Worm (Caenorhabditis elegans) whole organism, L4 larva: ENCODE results near the gene let-765.

Experiments
- D1046.2 ChIP-seq: fragments of 200-800 bp; sonication (Bioruptor generic); IDR thresholded peaks from 2 replicates; pipeline ENCODE4 v1.3.6; 2022; ENCODE audit warnings: missing genetic modification characterization, missing compliant biosample characterization
- T20F7.1 ChIP-seq: fragments of 200-800 bp; sonication (Bioruptor generic); optimal IDR thresholded peaks from 2 replicates; lab custom pipeline; 2018; ENCODE audit warnings: mild to moderate bottlenecking, missing genetic modification characterization, missing compliant biosample characterization
- T26A8.4 ChIP-seq: fragments of 200-800 bp; sonication (Bioruptor generic); IDR thresholded peaks from 2 replicates; pipeline ENCODE4 v1.3.6; 2022; ENCODE audit warnings: missing genetic modification characterization, missing compliant biosample characterization
- arid-1 ChIP-seq: fragments of 200-800 bp; sonication (Bioruptor generic); conservative IDR thresholded peaks from 2 replicates; pipeline ENCODE4 v1.3.6; 2022; ENCODE audit warnings: missing genetic modification reagents, missing genetic modification characterization, missing compliant biosample characterization
- ctbp-1 ChIP-seq: fragments of 200-800 bp; sonication (Bioruptor generic); IDR thresholded peaks from 2 replicates; pipeline ENCODE4 v1.3.6; 2022; ENCODE audit warnings: missing genetic modification reagents, missing genetic modification characterization, missing compliant biosample characterization
- daf-19 ChIP-seq: fragments of 200-800 bp; sonication (Bioruptor generic); conservative IDR thresholded peaks from 2 replicates; pipeline ENCODE4 v1.3.6; 2022; ENCODE audit warnings: missing genetic modification characterization, missing compliant biosample characterization
- dmd-9 ChIP-seq: fragments of 200-800 bp; sonication (Bioruptor generic); IDR thresholded peaks from 2 replicates; pipeline ENCODE4 v1.3.6; 2022; ENCODE audit warnings: missing genetic modification reagents, missing genetic modification characterization, missing compliant biosample characterization
- dpl-1 ChIP-seq: fragments of 150-350 bp; optimal IDR thresholded peaks from 2 replicates; lab custom pipeline; 2014; ENCODE audit warnings: missing biosample characterization, missing genetic modification reagents, missing genetic modification characterization
- hlh-30 ChIP-seq: sonication (generic microtip); optimal IDR thresholded peaks from 2 replicates; lab custom pipeline; 2017; ENCODE audit warnings: antibody characterized with exemption, mild to moderate bottlenecking, missing genetic modification characterization, missing compliant biosample characterization; ENCODE audit not compliant: insufficient read depth
- lsy-2 ChIP-seq, 2 experiments: fragments of 150-350 bp in 1 of 2; sonication (generic microtip) in 1 of 2; optimal IDR thresholded peaks; 2 replicates each; lab custom pipeline; 2014 to 2017; ENCODE audit warnings: missing biosample characterization in 2 of 2, missing genetic modification characterization in 2 of 2
- madf-5 ChIP-seq, 2 experiments: fragments of 200-800 bp; sonication (Bioruptor generic); IDR thresholded peaks; 2 replicates each; pipeline ENCODE4 v1.3.6; 2022; ENCODE audit warnings: missing compliant biosample characterization in 2 of 2, missing genetic modification characterization in 2 of 2
- madf-9 ChIP-seq: fragments of 200-800 bp; sonication (Bioruptor generic); conservative IDR thresholded peaks from 2 replicates; pipeline ENCODE4 v1.3.6; 2022; ENCODE audit warnings: missing genetic modification reagents, missing genetic modification characterization, missing compliant biosample characterization
- mes-2 ChIP-seq: sonication (generic microtip); optimal IDR thresholded peaks from 2 replicates; lab custom pipeline; 2016; ENCODE audit warnings: missing genotype, mild to moderate bottlenecking, missing genetic modification characterization, missing compliant biosample characterization; ENCODE audit not compliant: poor library complexity, severe bottlenecking
- nhr-102 ChIP-seq: sonication (generic microtip); optimal IDR thresholded peaks from 2 replicates; lab custom pipeline; 2016; ENCODE audit warnings: mild to moderate bottlenecking, missing genetic modification characterization, moderate library complexity, missing compliant biosample characterization
- nhr-28 ChIP-seq: fragments of 150-350 bp; optimal IDR thresholded peaks from 2 replicates; lab custom pipeline; 2014; ENCODE audit warnings: missing biosample characterization, missing genetic modification characterization
- nhr-48 ChIP-seq: sonication (generic microtip); optimal IDR thresholded peaks from 2 replicates; lab custom pipeline; 2016; ENCODE audit warnings: mild to moderate bottlenecking, missing genetic modification characterization, missing compliant biosample characterization
- rbr-2 ChIP-seq: sonication (generic microtip); optimal IDR thresholded peaks from 2 replicates; lab custom pipeline; 2016; ENCODE audit warnings: missing genotype, missing genetic modification characterization, missing compliant biosample characterization
- tag-97 ChIP-seq: fragments of 200-800 bp; sonication (Bioruptor generic); IDR thresholded peaks from 2 replicates; pipeline ENCODE4 v1.3.6; 2022; ENCODE audit warnings: missing genetic modification characterization, missing compliant biosample characterization
- zfp-2 ChIP-seq: sonication (generic microtip); optimal IDR thresholded peaks from 2 replicates; lab custom pipeline; 2016; ENCODE audit warnings: mild to moderate bottlenecking, missing genetic modification characterization, missing compliant biosample characterization
- zfp-3 ChIP-seq: fragments of 200-800 bp; sonication (Bioruptor generic); conservative IDR thresholded peaks from 2 replicates; pipeline ENCODE4 v1.3.6; 2022; ENCODE audit warnings: missing genetic modification reagents, missing genetic modification characterization, missing compliant biosample characterization

The let-765 gene

ce11 chrIII:6551187-6552058, 49.5 kb downstream of the let-765 start, which contains the start of gene C09E7.7 (continued):
- TF ChIP-seq nhr-102 (peak; percentile 14), dpl-1 (peak; percentile 48), nhr-48 (peak; percentile 56), arid-1 (peak; percentile 55; the same call in 1 of the 2 replicates), T20F7.1 (peak; percentile 57), D1046.2 (GFP tag; lab: Robert Waterston, UW) (peak; percentile 54; the same call in 1 of the 2 replicates), T26A8.4 (GFP tag; lab: Robert Waterston, UW) (peak; percentile 69), madf-9 (GFP tag; lab: Robert Waterston, UW) (peak; percentile 56), ctbp-1 (peak; percentile 71; the same call in 1 of the 2 replicates), daf-19 (GFP tag; lab: Robert Waterston, UW) (0 out of 2 replicates have a peak, but pooled peaks have one; percentile 28), tag-97 (GFP tag; lab: Robert Waterston, UW) (0 out of 2 replicates have a peak, but pooled peaks have one; percentile 44), hlh-30 (tag; lab: Kevin White, UChicago) (peak; percentile 55), madf-5 (GFP tag; IDR thresholded peaks at IDR 0.05; lab: Robert Waterston, UW) (0 out of 4 replicates have a peak, but pooled peaks have one; percentile 6 to 10), mes-2 (tag; lab: Kevin White, UChicago) (peak; percentile 84), zfp-3 (GFP tag; lab: Robert Waterston, UW) (peak; percentile 42; the same call in 1 of the 2 replicates), nhr-28 (tag; lab: Kevin White, UChicago) (peak; percentile 2), rbr-2 (peak; percentile 61), lsy-2 (tag; optimal IDR thresholded peaks at IDR 0.05; lab: Kevin White, UChicago) (peak; percentile 39 to 43), dmd-9 (peak; percentile 49; the same call in 1 of the 2 replicates), zfp-2 (tag; lab: Kevin White, UChicago) (peak; percentile 10)
- TF ChIP-seq, all 104 proteins: peak for 49; not testable (repeated sequence) for 55
